Fruit fly (Drosophila melanogaster) S2 (cell line): ENCODE data around the gene CG14984.

Experiments used
- CG8478 ChIP-seq: fragments of >200 bp; optimal IDR thresholded peaks from 2 replicates; lab custom pipeline; 2018
- CTCF ChIP-seq, 2 experiments: fragments of >200 bp; optimal IDR thresholded peaks; 2 replicates each; lab custom pipeline; 2018

DNA sequence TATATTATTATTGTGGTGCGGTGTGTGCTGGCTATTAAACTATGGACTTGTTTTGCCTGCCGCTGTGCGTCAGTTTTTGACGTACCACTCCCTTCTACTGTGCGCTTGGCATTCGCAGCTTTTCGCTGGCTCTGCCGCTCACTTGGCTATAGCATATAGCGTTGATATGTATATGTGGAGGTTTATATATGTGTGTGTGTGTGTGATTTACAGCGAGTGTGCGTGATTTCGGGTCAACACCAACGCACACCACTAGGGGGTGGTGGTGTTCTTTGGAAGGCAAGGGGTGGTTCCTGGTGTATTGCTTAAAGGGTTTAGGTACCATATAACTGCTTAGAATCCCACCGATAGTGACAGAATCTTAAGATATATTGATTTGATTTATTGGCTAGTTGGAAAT is 12.3 kb upstream of the CG14984 start, which contains the start of gene CG12605:
- TF ChIP-seq CG8478 (lab: Kevin White, UChicago) (no peak), CTCF (optimal IDR thresholded peaks at IDR 0.05; lab: Kevin White, UChicago) (no peak)
